Fruit fly (Drosophila melanogaster): Measurements from ENCODE around the gene waw.

Gene waw

dm6 chrX:21369149-21369988 lies 6.5 kb downstream of the waw start:
- TF ChIP-seq psq (optimal IDR thresholded peaks at IDR 0.05) (no peak), Sin3A (optimal IDR thresholded peaks at IDR 0.05) (no peak), ttk (optimal IDR thresholded peaks at IDR 0.05) (no peak), Myc (optimal IDR thresholded peaks at IDR 0.05) (no peak), h (optimal IDR thresholded peaks at IDR 0.05) (no peak), insv (optimal IDR thresholded peaks at IDR 0.05) (no peak)

- no peak for TF ChIP-seq Myc (optimal IDR thresholded peaks at IDR 0.05)
- no peak for TF ChIP-seq ttk (optimal IDR thresholded peaks at IDR 0.05)
- no peak for TF ChIP-seq h (optimal IDR thresholded peaks at IDR 0.05)
- TF ChIP-seq insv (optimal IDR thresholded peaks at IDR 0.05) = no peak
- no peak for TF ChIP-seq Sin3A (optimal IDR thresholded peaks at IDR 0.05)
- no peak for TF ChIP-seq psq (optimal IDR thresholded peaks at IDR 0.05)
Measured at dm6 chrX:21373659-21374426, 11.0 kb downstream of the waw start, which contains the start of gene slgA. slgA (plus strand) TSS chrX:21374002.

DNA sequence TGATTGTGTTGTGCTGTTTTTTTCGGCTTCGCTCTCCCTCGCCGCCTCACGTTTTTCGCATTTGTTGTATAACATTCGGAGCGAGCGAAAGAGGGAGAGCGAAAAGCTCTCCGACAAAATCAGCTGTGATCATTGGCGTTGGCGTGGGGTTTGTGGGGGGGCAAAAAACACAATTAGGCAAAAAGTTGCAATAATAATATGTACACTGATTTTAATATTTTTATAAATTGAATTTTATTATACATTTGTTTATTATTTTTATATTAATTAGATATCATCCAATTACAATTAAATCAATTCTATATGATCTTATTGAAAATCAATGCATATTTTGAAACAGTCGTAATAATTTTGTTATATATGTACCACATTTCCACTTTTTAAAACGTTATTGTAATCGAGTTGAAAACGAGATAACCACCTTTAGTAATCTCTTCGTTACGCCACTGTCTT lies 12.8 kb downstream of the waw start:
- no peak for TF ChIP-seq insv (optimal IDR thresholded peaks at IDR 0.05)
- TF ChIP-seq h (optimal IDR thresholded peaks at IDR 0.05) = no peak
- TF ChIP-seq Myc (optimal IDR thresholded peaks at IDR 0.05) = no peak
- TF ChIP-seq psq (optimal IDR thresholded peaks at IDR 0.05) = no peak
- no peak for TF ChIP-seq ttk (optimal IDR thresholded peaks at IDR 0.05)
- TF ChIP-seq Sin3A (optimal IDR thresholded peaks at IDR 0.05) = no peak

DNA sequence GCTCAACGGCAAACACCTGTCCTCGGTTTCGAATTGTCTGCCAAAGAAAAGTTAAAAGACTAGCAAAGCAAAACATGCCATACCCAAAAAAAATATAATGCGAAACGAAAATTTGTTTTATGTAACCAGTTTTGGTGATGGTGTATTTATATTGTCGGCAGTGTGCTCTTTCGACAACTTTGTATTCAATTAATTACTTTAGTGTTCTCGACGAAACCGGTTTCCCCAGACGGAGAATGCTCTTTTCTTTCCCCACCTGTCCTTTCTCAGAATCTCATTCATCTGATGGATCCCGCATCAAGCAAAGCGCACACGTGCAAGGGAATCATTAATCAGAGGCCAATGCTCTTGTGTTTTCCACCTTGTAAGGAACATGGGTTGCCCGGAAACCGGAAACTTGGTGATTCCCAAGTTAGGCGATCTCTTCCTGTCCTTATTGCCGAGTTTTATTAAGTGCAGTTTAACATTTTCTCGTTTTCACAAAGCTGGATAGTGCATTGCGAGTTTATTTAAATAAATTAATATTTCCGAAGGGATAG lies 15.6 kb downstream of the waw start:
- TF ChIP-seq psq (optimal IDR thresholded peaks at IDR 0.05) = no peak
- no peak for TF ChIP-seq Sin3A (optimal IDR thresholded peaks at IDR 0.05)
- no peak for TF ChIP-seq ttk (optimal IDR thresholded peaks at IDR 0.05)
- TF ChIP-seq h (optimal IDR thresholded peaks at IDR 0.05) = no peak
- no peak for TF ChIP-seq insv (optimal IDR thresholded peaks at IDR 0.05)
- TF ChIP-seq Myc (optimal IDR thresholded peaks at IDR 0.05) = no peak

dm6 chrX:21387695-21388094 lies 24.9 kb downstream of the waw start, which contains the start of gene Ddx56:
Ddx56 (minus strand) TSS chrX:21387946.
- TF ChIP-seq ttk (optimal IDR thresholded peaks at IDR 0.05) = no peak
- no peak for TF ChIP-seq Myc (optimal IDR thresholded peaks at IDR 0.05)
- no peak for TF ChIP-seq psq (optimal IDR thresholded peaks at IDR 0.05)
- no peak for TF ChIP-seq insv (optimal IDR thresholded peaks at IDR 0.05)
- TF ChIP-seq h (optimal IDR thresholded peaks at IDR 0.05) = no peak
- no peak for TF ChIP-seq Sin3A (optimal IDR thresholded peaks at IDR 0.05)

DNA sequence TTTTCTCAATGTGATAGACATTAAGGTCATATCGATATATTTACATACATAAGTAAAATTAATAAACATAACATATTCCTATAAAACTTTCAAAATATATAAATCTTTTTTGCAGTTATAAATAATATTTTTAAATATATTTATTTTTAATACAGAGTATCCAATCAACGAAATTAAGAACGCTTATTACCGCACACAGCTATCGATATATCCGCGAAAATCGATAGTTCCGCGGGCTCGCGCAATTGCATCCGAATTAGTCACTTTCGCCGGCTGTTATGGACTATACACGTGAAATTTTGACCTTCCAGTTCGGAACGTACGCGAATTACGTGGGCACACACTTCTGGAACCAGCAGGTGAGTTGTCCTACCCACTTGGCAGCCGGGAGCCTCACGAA lies 25.9 kb downstream of the waw start, which contains the start of gene mst:
Gene mst, plus strand, starts transcription at position 244 of the 400 bp plus-strand sequence.
- TF ChIP-seq psq (optimal IDR thresholded peaks at IDR 0.05) = no peak
- no peak for TF ChIP-seq Sin3A (optimal IDR thresholded peaks at IDR 0.05)
- TF ChIP-seq h (optimal IDR thresholded peaks at IDR 0.05) = no peak
- no peak for TF ChIP-seq ttk (optimal IDR thresholded peaks at IDR 0.05)
- TF ChIP-seq insv (optimal IDR thresholded peaks at IDR 0.05) = no peak
- no peak for TF ChIP-seq Myc (optimal IDR thresholded peaks at IDR 0.05)

dm6 chrX:21396860-21397459 lies 34.1 kb downstream of the waw start, which contains the start of gene lcs:
lcs (minus strand) TSS chrX:21397316.
- TF ChIP-seq ttk (optimal IDR thresholded peaks at IDR 0.05) = no peak
- no peak for TF ChIP-seq Sin3A (optimal IDR thresholded peaks at IDR 0.05)
- TF ChIP-seq psq (optimal IDR thresholded peaks at IDR 0.05) = no peak
- no peak for TF ChIP-seq insv (optimal IDR thresholded peaks at IDR 0.05)
- no peak for TF ChIP-seq h (optimal IDR thresholded peaks at IDR 0.05)
- no peak for TF ChIP-seq Myc (optimal IDR thresholded peaks at IDR 0.05)

dm6 chrX:21402672-21403071 lies 39.8 kb downstream of the waw start, which contains the start of gene whe:
whe (minus strand) TSS chrX:21402772.
- TF ChIP-seq Sin3A (optimal IDR thresholded peaks at IDR 0.05) = no peak
- TF ChIP-seq insv (optimal IDR thresholded peaks at IDR 0.05) = no peak
- no peak for TF ChIP-seq ttk (optimal IDR thresholded peaks at IDR 0.05)
- no peak for TF ChIP-seq Myc (optimal IDR thresholded peaks at IDR 0.05)
- TF ChIP-seq h (optimal IDR thresholded peaks at IDR 0.05) = no peak
- no peak for TF ChIP-seq psq (optimal IDR thresholded peaks at IDR 0.05)

Data from Kc167 (cell line).